Worm (Caenorhabditis elegans) whole organism, L2 larva: ENCODE results near the gene str-94.

Source experiments
- C34F6.9 ChIP-seq: fragments of 150-350 bp; optimal IDR thresholded peaks from 2 replicates; lab custom pipeline; 2014; ENCODE audit warnings: missing biosample characterization, missing genetic modification characterization
- F13H6.1 ChIP-seq: sonication (generic microtip); optimal IDR thresholded peaks from 2 replicates; lab custom pipeline; 2016; ENCODE audit warnings: missing genetic modification characterization, missing compliant biosample characterization
- R02D3.7 ChIP-seq: fragments of 150-350 bp; optimal IDR thresholded peaks from 2 replicates; lab custom pipeline; 2014; ENCODE audit warnings: missing biosample characterization, missing genetic modification characterization
- Y55F3AM.14 ChIP-seq: fragments of 200-800 bp; sonication (Bioruptor generic); optimal IDR thresholded peaks from 2 replicates; lab custom pipeline; 2018; ENCODE audit warnings: mild to moderate bottlenecking, missing genetic modification characterization, missing compliant biosample characterization
- ZK546.5 ChIP-seq: sonication (generic microtip); optimal IDR thresholded peaks from 2 replicates; lab custom pipeline; 2017; ENCODE audit warnings: missing biosample characterization, missing genetic modification characterization
- alr-1 ChIP-seq: fragments of 150-350 bp; optimal IDR thresholded peaks from 2 replicates; lab custom pipeline; 2014; ENCODE audit warnings: missing biosample characterization, missing genetic modification characterization
- aly-2 ChIP-seq: fragments of 150-350 bp; optimal IDR thresholded peaks from 2 replicates; lab custom pipeline; 2014; ENCODE audit warnings: missing biosample characterization, missing genetic modification characterization
- ama-1 ChIP-seq: fragments of 150-350 bp; optimal IDR thresholded peaks from 2 replicates; lab custom pipeline; 2018; ENCODE audit warnings: inconsistent platforms
- blmp-1 ChIP-seq: sonication (generic microtip); optimal IDR thresholded peaks from 2 replicates; lab custom pipeline; 2017; ENCODE audit warnings: missing genetic modification characterization, mild to moderate bottlenecking, missing compliant biosample characterization, antibody characterized with exemption, moderate library complexity; ENCODE audit not compliant: insufficient read depth
- ceh-16 ChIP-seq: fragments of 150-350 bp; optimal IDR thresholded peaks from 2 replicates; lab custom pipeline; 2014; ENCODE audit warnings: missing biosample characterization, missing genetic modification characterization
- ceh-82 ChIP-seq: fragments of 150-350 bp; optimal IDR thresholded peaks from 2 replicates; lab custom pipeline; 2014; ENCODE audit warnings: missing biosample characterization, missing genetic modification characterization
- crh-2 ChIP-seq: sonication (generic microtip); optimal IDR thresholded peaks from 2 replicates; lab custom pipeline; 2017; ENCODE audit warnings: missing biosample characterization, missing genetic modification characterization
- dmd-4 ChIP-seq: sonication (generic microtip); optimal IDR thresholded peaks from 2 replicates; lab custom pipeline; 2017; ENCODE audit warnings: missing biosample characterization, missing genetic modification characterization
- egl-27 ChIP-seq: sonication (generic microtip); optimal IDR thresholded peaks from 3 replicates; lab custom pipeline; 2017; ENCODE audit warnings: missing biosample characterization, missing genetic modification reagents, missing genetic modification characterization
- elt-1 ChIP-seq: fragments of 150-350 bp; optimal IDR thresholded peaks from 2 replicates; lab custom pipeline; 2014; ENCODE audit warnings: missing biosample characterization, missing genetic modification characterization
- elt-3 ChIP-seq: sonication (generic microtip); optimal IDR thresholded peaks from 2 replicates; lab custom pipeline; 2017; ENCODE audit warnings: missing biosample characterization, missing genetic modification characterization
- fos-1 ChIP-seq: fragments of 150-350 bp; optimal IDR thresholded peaks from 2 replicates; lab custom pipeline; 2014; ENCODE audit warnings: missing biosample characterization, missing genetic modification characterization
- gmeb-1 ChIP-seq: fragments of 150-350 bp; optimal IDR thresholded peaks from 2 replicates; lab custom pipeline; 2014; ENCODE audit warnings: missing biosample characterization, missing genetic modification characterization
- lin-11 ChIP-seq: fragments of 150-350 bp; sonication (generic microtip); optimal IDR thresholded peaks from 2 replicates; lab custom pipeline; 2014; ENCODE audit warnings: missing biosample characterization, missing genetic modification characterization, inconsistent platforms, mixed read lengths
- lin-13 ChIP-seq: fragments of 150-350 bp; optimal IDR thresholded peaks from 2 replicates; lab custom pipeline; 2014; ENCODE audit warnings: missing biosample characterization, missing genetic modification reagents, missing genetic modification characterization
- lin-39 ChIP-seq: fragments of 150-350 bp; optimal IDR thresholded peaks from 2 replicates; lab custom pipeline; 2014; ENCODE audit warnings: missing biosample characterization, missing genetic modification reagents, missing genetic modification characterization
- lsy-2 ChIP-seq, 2 experiments: fragments of 150-350 bp in 1 of 2; sonication (generic microtip) in 1 of 2; optimal IDR thresholded peaks; 2 replicates each; lab custom pipeline; 2014 to 2017; ENCODE audit warnings: missing biosample characterization in 2 of 2, missing genetic modification characterization in 2 of 2
- mab-5 ChIP-seq: fragments of 150-350 bp; optimal IDR thresholded peaks from 2 replicates; lab custom pipeline; 2014; ENCODE audit warnings: missing biosample characterization, missing genetic modification characterization
- mbf-1 ChIP-seq: sonication (generic microtip); optimal IDR thresholded peaks from 2 replicates; lab custom pipeline; 2017; ENCODE audit warnings: missing biosample characterization, missing genetic modification characterization
- mdl-1 ChIP-seq, 2 experiments: fragments of 150-350 bp in 1 of 2; sonication (generic microtip) in 1 of 2; optimal IDR thresholded peaks; 2 replicates each; lab custom pipeline; 2017; ENCODE audit warnings: missing biosample characterization in 2 of 2, missing genetic modification characterization in 2 of 2
- nhr-10 ChIP-seq: sonication (generic microtip); optimal IDR thresholded peaks from 2 replicates; lab custom pipeline; 2017; ENCODE audit warnings: missing biosample characterization, missing genetic modification characterization
- nhr-11 ChIP-seq: fragments of 150-350 bp; optimal IDR thresholded peaks from 2 replicates; lab custom pipeline; 2014; ENCODE audit warnings: missing biosample characterization, missing genetic modification characterization
- nhr-12 ChIP-seq: fragments of 150-350 bp; optimal IDR thresholded peaks from 2 replicates; lab custom pipeline; 2014; ENCODE audit warnings: missing biosample characterization, missing genetic modification characterization
- nhr-129 ChIP-seq: fragments of 150-350 bp; optimal IDR thresholded peaks from 2 replicates; lab custom pipeline; 2014; ENCODE audit warnings: missing biosample characterization, missing genetic modification characterization
- nhr-21 ChIP-seq: fragments of 150-350 bp; optimal IDR thresholded peaks from 2 replicates; lab custom pipeline; 2014; ENCODE audit warnings: missing biosample characterization, missing genetic modification characterization
- nhr-23 ChIP-seq: fragments of 150-350 bp; optimal IDR thresholded peaks from 2 replicates; lab custom pipeline; 2014; ENCODE audit warnings: missing biosample characterization, missing genetic modification reagents, missing genetic modification characterization
- nhr-237 ChIP-seq: fragments of 150-350 bp; optimal IDR thresholded peaks from 2 replicates; lab custom pipeline; 2014; ENCODE audit warnings: missing biosample characterization, missing genetic modification characterization
- nhr-25 ChIP-seq: fragments of 150-350 bp; sonication (generic microtip); optimal IDR thresholded peaks from 3 replicates; lab custom pipeline; 2014; ENCODE audit warnings: missing biosample characterization, missing genetic modification characterization
- nhr-6 ChIP-seq: fragments of 150-350 bp; optimal IDR thresholded peaks from 2 replicates; lab custom pipeline; 2014; ENCODE audit warnings: missing biosample characterization, missing genetic modification characterization
- nhr-77 ChIP-seq: fragments of 150-350 bp; optimal IDR thresholded peaks from 2 replicates; lab custom pipeline; 2014; ENCODE audit warnings: missing biosample characterization, missing genetic modification characterization
- peb-1 ChIP-seq: fragments of 150-350 bp; optimal IDR thresholded peaks from 2 replicates; lab custom pipeline; 2014; ENCODE audit warnings: missing biosample characterization, missing genetic modification characterization
- sem-4 ChIP-seq: fragments of 150-350 bp; optimal IDR thresholded peaks from 2 replicates; lab custom pipeline; 2014; ENCODE audit warnings: missing biosample characterization, missing genetic modification reagents, missing genetic modification characterization
- skn-1 ChIP-seq: sonication (generic microtip); optimal IDR thresholded peaks from 2 replicates; lab custom pipeline; 2017; ENCODE audit warnings: missing biosample characterization, missing genetic modification characterization
- sma-3 ChIP-seq: sonication (generic microtip); optimal IDR thresholded peaks from 2 replicates; lab custom pipeline; 2016; ENCODE audit warnings: missing genetic modification reagents, missing genetic modification characterization, missing compliant biosample characterization
- sma-9 ChIP-seq, 2 experiments: fragments of 150-350 bp in 1 of 2; sonication (generic microtip) in 1 of 2; optimal IDR thresholded peaks; 2 replicates each; lab custom pipeline; 2014 to 2016; ENCODE audit warnings: missing genetic modification characterization in 2 of 2, mild to moderate bottlenecking in 1 of 2, missing biosample characterization in 1 of 2, missing compliant biosample characterization in 1 of 2, missing genetic modification reagents in 1 of 2, moderate library complexity in 1 of 2
- snpc-4 ChIP-seq: fragments of 150-350 bp; optimal IDR thresholded peaks from 2 replicates; lab custom pipeline; 2014; ENCODE audit warnings: missing biosample characterization, missing genetic modification characterization
- unc-39 ChIP-seq: fragments of 150-350 bp; optimal IDR thresholded peaks from 2 replicates; lab custom pipeline; 2014; ENCODE audit warnings: missing biosample characterization, missing genetic modification characterization
- unc-55 ChIP-seq: fragments of 150-350 bp; sonication (generic microtip); optimal IDR thresholded peaks from 3 replicates; lab custom pipeline; 2014; ENCODE audit warnings: missing biosample characterization, missing genetic modification reagents, missing genetic modification characterization
- unc-62 ChIP-seq: fragments of 150-350 bp; optimal IDR thresholded peaks from 2 replicates; lab custom pipeline; 2014; ENCODE audit warnings: missing biosample characterization, missing genetic modification reagents, missing genetic modification characterization
- zag-1 ChIP-seq: fragments of 150-350 bp; optimal IDR thresholded peaks from 2 replicates; lab custom pipeline; 2014; ENCODE audit warnings: missing biosample characterization, missing genetic modification characterization
- ztf-1 ChIP-seq: fragments of 200-800 bp; sonication (Bioruptor generic); conservative IDR thresholded peaks from 2 replicates; pipeline ENCODE4 v1.3.6; 2022; ENCODE audit warnings: missing genetic modification characterization, missing compliant biosample characterization
- ztf-11 ChIP-seq: sonication (generic microtip); optimal IDR thresholded peaks from 2 replicates; lab custom pipeline; 2017; ENCODE audit warnings: missing biosample characterization, missing genetic modification characterization
- ztf-4 ChIP-seq: fragments of 150-350 bp; optimal IDR thresholded peaks from 2 replicates; lab custom pipeline; 2014; ENCODE audit warnings: missing biosample characterization, missing genetic modification characterization

str-94 gene

ce11 chrV:9246260-9246659 lies 2.8 kb downstream of the str-94 start, which contains the start of gene aat-2:
aat-2 (minus strand) TSS chrV:9246360.
- TF ChIP-seq ztf-11 (no peak), elt-1 (no peak), Y55F3AM.14 (no peak), unc-62 (GFP tag; lab: Kevin White, UChicago) (no peak), nhr-21 (no peak), ama-1 (lab: Kevin White, UChicago) (no peak), C34F6.9 (tag; lab: Kevin White, UChicago) (no peak), snpc-4 (tag; lab: Kevin White, UChicago) (no peak), crh-2 (no peak), nhr-6 (tag; lab: Kevin White, UChicago) (no peak), peb-1 (tag; lab: Kevin White, UChicago) (no peak), nhr-11 (tag; lab: Kevin White, UChicago) (no peak), lin-11 (tag; lab: Kevin White, UChicago) (no peak), elt-3 (tag; lab: Kevin White, UChicago) (no peak)

ce11 chrV:9243171-9243996 lies 5.7 kb downstream of the str-94 start, which contains the start of gene glo-4:
glo-4 (minus strand) TSS chrV:9243221.
- TF ChIP-seq nhr-77 (tag; lab: Kevin White, UChicago) = no peak
- TF ChIP-seq lin-13 (GFP tag; lab: Kevin White, UChicago) = peak; percentile 81
- no peak for TF ChIP-seq R02D3.7
- peak; percentile 90 for TF ChIP-seq unc-55 (GFP tag; lab: Kevin White, UChicago)
- no peak for TF ChIP-seq zag-1 (tag; lab: Kevin White, UChicago)
- TF ChIP-seq nhr-6 (tag; lab: Kevin White, UChicago) = peak; percentile 81
- TF ChIP-seq mab-5 (tag; lab: Kevin White, UChicago) = peak; percentile 71
- no peak for TF ChIP-seq ZK546.5
- no peak for TF ChIP-seq nhr-237
- TF ChIP-seq sma-9 (GFP tag; optimal IDR thresholded peaks at IDR 0.05; lab: Kevin White, UChicago) = peak; percentile 91
- no peak for TF ChIP-seq sma-9 (tag; optimal IDR thresholded peaks at IDR 0.05; lab: Kevin White, UChicago)
- TF ChIP-seq mdl-1 (tag; optimal IDR thresholded peaks at IDR 0.05; lab: Kevin White, UChicago) = no peak
- TF ChIP-seq sem-4 (tag; lab: Kevin White, UChicago) = peak; percentile 89
- no peak for TF ChIP-seq alr-1 (tag; lab: Kevin White, UChicago)
- TF ChIP-seq Y55F3AM.14 = no peak
- TF ChIP-seq ama-1 (lab: Kevin White, UChicago) = peak; percentile 55
- peak; percentile 91 for TF ChIP-seq C34F6.9 (tag; lab: Kevin White, UChicago)
- TF ChIP-seq blmp-1 (tag; lab: Kevin White, UChicago) = no peak
- no peak for TF ChIP-seq ceh-82
- TF ChIP-seq ztf-11 = no peak
- peak; percentile 77 for TF ChIP-seq gmeb-1
- TF ChIP-seq lin-11 (tag; lab: Kevin White, UChicago) = no peak
- no peak for TF ChIP-seq unc-39 (tag; lab: Kevin White, UChicago)
- no peak for TF ChIP-seq mbf-1 (tag; lab: Kevin White, UChicago)
- no peak for TF ChIP-seq elt-1
- TF ChIP-seq fos-1 = peak; percentile 70
- TF ChIP-seq snpc-4 (tag; lab: Kevin White, UChicago) = peak; percentile 46
- peak; percentile 72 for TF ChIP-seq nhr-21
- TF ChIP-seq nhr-25 (tag; lab: Kevin White, UChicago) = no peak
- TF ChIP-seq aly-2 (tag; lab: Kevin White, UChicago) = no peak
- TF ChIP-seq ztf-1 = no peak
- TF ChIP-seq ceh-16 (tag; lab: Kevin White, UChicago) = no peak
- peak; percentile 89 for TF ChIP-seq nhr-129 (tag; lab: Kevin White, UChicago)
- peak; percentile 61 for TF ChIP-seq ztf-4 (tag; lab: Kevin White, UChicago)
- TF ChIP-seq nhr-12 = no peak
- no peak for TF ChIP-seq nhr-23 (tag; lab: Kevin White, UChicago)
- no peak for TF ChIP-seq elt-3 (tag; lab: Kevin White, UChicago)
- TF ChIP-seq lsy-2 (tag; optimal IDR thresholded peaks at IDR 0.05; lab: Kevin White, UChicago) = peak; percentile 72 to 91
- TF ChIP-seq crh-2 = peak; percentile 87
- TF ChIP-seq unc-62 (GFP tag; lab: Kevin White, UChicago) = no peak
- TF ChIP-seq dmd-4 (tag; lab: Kevin White, UChicago) = no peak
- peak; percentile 80 for TF ChIP-seq F13H6.1 (tag; lab: Kevin White, UChicago)
- no peak for TF ChIP-seq nhr-11 (tag; lab: Kevin White, UChicago)
- no peak for TF ChIP-seq skn-1 (tag; lab: Kevin White, UChicago)
- TF ChIP-seq sma-3 (GFP tag; lab: Kevin White, UChicago) = peak; percentile 79
- no peak for TF ChIP-seq peb-1 (tag; lab: Kevin White, UChicago)
- no peak for TF ChIP-seq nhr-10 (tag; lab: Kevin White, UChicago)
- TF ChIP-seq egl-27 (tag; lab: Kevin White, UChicago) = peak; percentile 52
- no peak for TF ChIP-seq lin-39
- TF ChIP-seq, all 48 proteins: peak for 19
